Worm (Caenorhabditis elegans) whole organism, early embryonic: ENCODE measurements around the gene daam-1.
A peak's percentile ranks its signal among the peaks of the same experiment; 100 is the strongest.

Experiments
- B0310.2 ChIP-seq: sonication (generic microtip); optimal IDR thresholded peaks from 2 replicates; lab custom pipeline; 2016; ENCODE audit warnings: mild to moderate bottlenecking, missing genetic modification characterization, missing compliant biosample characterization
- F13C5.2 ChIP-seq: sonication (generic microtip); optimal IDR thresholded peaks from 2 replicates; lab custom pipeline; 2017; ENCODE audit warnings: mild to moderate bottlenecking, missing genetic modification characterization, inconsistent platforms, missing compliant biosample characterization
- aly-1 ChIP-seq: sonication (generic microtip); optimal IDR thresholded peaks from 2 replicates; lab custom pipeline; 2016; ENCODE audit warnings: missing genetic modification characterization, missing compliant biosample characterization
- ama-1 ChIP-seq: fragments of 150-350 bp; optimal IDR thresholded peaks from 2 replicates; lab custom pipeline; 2014
- ceh-13 ChIP-seq: fragments of 200-800 bp; sonication (Bioruptor generic); optimal IDR thresholded peaks from 2 replicates; lab custom pipeline; 2018; ENCODE audit warnings: mild to moderate bottlenecking, missing genetic modification characterization, missing compliant biosample characterization
- ceh-36 ChIP-seq: sonication (generic microtip); optimal IDR thresholded peaks from 2 replicates; lab custom pipeline; 2016; ENCODE audit warnings: missing genetic modification characterization, inconsistent platforms, missing compliant biosample characterization
- ets-7 ChIP-seq: sonication (generic microtip); optimal IDR thresholded peaks from 2 replicates; lab custom pipeline; 2016; ENCODE audit warnings: missing genotype, missing genetic modification characterization, missing compliant biosample characterization
- flt-1 ChIP-seq: fragments of 200-800 bp; sonication (Bioruptor generic); IDR thresholded peaks from 2 replicates; pipeline ENCODE4 v1.3.6; 2022; ENCODE audit warnings: missing genetic modification characterization, missing compliant biosample characterization
- hmbx-1 ChIP-seq: sonication (generic microtip); optimal IDR thresholded peaks from 2 replicates; lab custom pipeline; 2016; ENCODE audit warnings: mild to moderate bottlenecking, missing genetic modification characterization, missing compliant biosample characterization
- hmg-4 ChIP-seq: fragments of 200-800 bp; sonication (Bioruptor generic); optimal IDR thresholded peaks from 2 replicates; lab custom pipeline; 2018; ENCODE audit warnings: mild to moderate bottlenecking, missing genetic modification characterization, missing compliant biosample characterization
- hnd-1 ChIP-seq: sonication (generic microtip); optimal IDR thresholded peaks from 2 replicates; lab custom pipeline; 2016; ENCODE audit warnings: missing genetic modification characterization, missing compliant biosample characterization
- pes-1 ChIP-seq: fragments of 200-800 bp; sonication (Bioruptor generic); IDR thresholded peaks from 2 replicates; pipeline ENCODE4 v1.3.6; 2022; ENCODE audit warnings: missing genetic modification reagents, missing genetic modification characterization, missing compliant biosample characterization
- scrt-1 ChIP-seq: fragments of 200-800 bp; sonication (Bioruptor generic); IDR thresholded peaks from 2 replicates; pipeline ENCODE4 v1.3.6; 2022; ENCODE audit warnings: missing genetic modification characterization, missing compliant biosample characterization
- sea-1 ChIP-seq: fragments of 200-800 bp; sonication (Bioruptor generic); conservative IDR thresholded peaks from 2 replicates; pipeline ENCODE4 v1.3.6; 2022; ENCODE audit warnings: missing genetic modification characterization, missing compliant biosample characterization
- tbx-11 ChIP-seq: fragments of 200-800 bp; sonication (Bioruptor generic); IDR thresholded peaks from 2 replicates; pipeline ENCODE4 v1.3.6; 2022; ENCODE audit warnings: missing genetic modification characterization, missing compliant biosample characterization
- tbx-37 ChIP-seq: fragments of 200-800 bp; sonication (Bioruptor generic); conservative IDR thresholded peaks from 2 replicates; pipeline ENCODE4 v1.3.6; 2022; ENCODE audit warnings: missing genetic modification reagents, missing genetic modification characterization, missing compliant biosample characterization
- tra-4 ChIP-seq: sonication (generic microtip); optimal IDR thresholded peaks from 2 replicates; lab custom pipeline; 2017; ENCODE audit warnings: missing genetic modification characterization, missing compliant biosample characterization

Gene daam-1

DNA sequence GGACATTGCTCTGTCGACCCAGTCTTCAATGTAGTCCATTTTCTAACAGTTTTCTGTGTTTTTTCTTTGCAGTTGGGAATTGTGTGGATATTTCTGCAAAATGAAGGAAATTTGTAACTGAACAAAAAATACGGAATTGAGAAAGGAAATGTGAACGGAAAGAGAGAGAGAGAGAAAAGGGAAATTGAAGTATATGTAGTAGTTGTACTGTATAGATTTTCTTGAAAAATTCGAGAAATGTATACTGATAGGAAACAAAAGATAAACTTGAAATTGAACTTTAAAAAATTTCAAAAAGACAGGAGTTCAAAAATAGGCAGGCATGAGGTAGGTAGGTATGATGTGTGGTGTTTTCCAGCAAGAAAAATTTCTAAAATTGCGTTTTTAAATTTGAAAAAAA, at the start of gene daam-1:
Gene daam-1 (minus strand): TSS at position 101 of the 400 bp plus-strand sequence.
- TF ChIP-seq ceh-13 (GFP tag; lab: Kevin White, UChicago) (no peak), tbx-37 (GFP tag; lab: Robert Waterston, UW) (no peak), ets-7 (tag; lab: Kevin White, UChicago) (no peak), hmbx-1 (tag; lab: Kevin White, UChicago) (no peak), B0310.2 (no peak), tbx-11 (no peak), aly-1 (no peak), hnd-1 (no peak), scrt-1 (GFP tag; lab: Robert Waterston, UW) (no peak), ama-1 (lab: Kevin White, UChicago) (no peak), hmg-4 (GFP tag; lab: Kevin White, UChicago) (no peak), pes-1 (GFP tag; lab: Robert Waterston, UW) (no peak)

DNA sequence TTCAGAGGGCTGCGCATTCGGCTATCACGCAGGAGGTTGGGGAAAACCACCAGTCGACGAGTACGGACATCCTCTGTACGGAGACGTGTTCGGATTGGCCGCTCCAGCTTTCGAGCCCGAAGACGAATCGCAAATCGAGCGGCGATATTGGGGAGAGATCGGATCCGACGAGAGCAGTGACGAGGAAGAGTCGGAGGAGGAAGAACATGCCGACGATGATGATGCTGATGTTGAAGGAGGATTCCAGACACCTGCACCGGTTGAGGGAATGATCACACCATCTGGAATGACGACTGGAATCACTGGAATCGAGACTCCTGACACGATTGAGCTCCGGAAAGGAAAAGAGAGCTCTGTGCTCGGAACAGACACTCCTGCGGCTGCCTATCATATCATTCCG, 46.6 kb upstream of the daam-1 start:
- TF ChIP-seq B0310.2 (no peak), flt-1 (GFP tag; lab: Robert Waterston, UW) (no peak), ama-1 (lab: Kevin White, UChicago) (no peak), hnd-1 (no peak), tbx-37 (GFP tag; lab: Robert Waterston, UW) (no peak), aly-1 (no peak)

DNA sequence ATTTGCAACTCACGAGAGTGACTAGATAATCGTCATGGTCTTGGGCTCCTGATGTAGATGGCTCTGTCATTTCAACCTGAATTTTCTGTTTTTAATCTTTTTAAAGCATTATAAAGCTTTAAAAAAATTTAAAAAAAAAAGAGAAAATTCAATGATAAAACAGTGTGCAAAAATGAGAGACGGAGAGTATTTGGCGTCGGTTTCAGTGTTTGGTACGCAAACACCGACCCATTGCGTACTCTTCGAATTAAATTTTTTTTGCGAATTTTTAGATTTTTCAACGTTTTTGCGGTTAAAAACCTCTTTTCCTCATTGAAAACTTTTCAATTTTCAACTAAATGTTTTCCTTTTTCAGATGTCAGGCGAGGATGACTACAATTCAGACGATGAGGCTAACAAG, 44.2 kb upstream of the daam-1 start, which contains the start of the genes W03F9.2 and sftb-2:
Gene W03F9.2 (minus strand): TSS at position 153 of the 400 bp plus-strand sequence.
Gene sftb-2 (plus strand): TSS at position 356 of the 400 bp plus-strand sequence.
- TF ChIP-seq flt-1 (GFP tag; lab: Robert Waterston, UW) (no peak), F13C5.2 (tag; lab: Kevin White, UChicago) (no peak), B0310.2 (no peak), tbx-11 (no peak), ceh-13 (GFP tag; lab: Kevin White, UChicago) (no peak), hmg-4 (GFP tag; lab: Kevin White, UChicago) (no peak), sea-1 (no peak), ceh-36 (tag; lab: Kevin White, UChicago) (no peak), hmbx-1 (tag; lab: Kevin White, UChicago) (no peak), scrt-1 (GFP tag; lab: Robert Waterston, UW) (no peak), tbx-37 (GFP tag; lab: Robert Waterston, UW) (no peak), ama-1 (lab: Kevin White, UChicago) (no peak), ets-7 (tag; lab: Kevin White, UChicago) (no peak), tra-4 (tag; lab: Kevin White, UChicago) (no peak), pes-1 (GFP tag; lab: Robert Waterston, UW) (no peak), aly-1 (no peak), hnd-1 (no peak)

DNA sequence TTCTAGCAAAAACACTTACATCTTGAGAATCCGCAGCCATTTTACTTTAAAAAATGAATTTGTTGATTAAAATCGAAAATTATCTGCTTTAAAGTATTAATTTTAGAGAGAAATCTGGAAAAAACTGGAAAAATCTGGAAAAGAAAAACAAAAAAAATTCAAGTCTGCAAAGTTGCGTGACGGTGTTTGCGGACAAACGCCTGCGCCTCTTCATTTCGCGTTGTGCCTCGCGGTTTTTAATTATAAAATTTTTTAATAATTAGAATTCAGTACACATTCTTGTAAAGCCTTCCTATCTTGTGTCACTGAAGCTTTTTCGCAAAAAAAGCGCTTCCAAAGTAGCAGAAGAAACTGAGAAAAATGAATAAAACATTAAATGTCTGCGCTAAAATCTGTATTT, 43.0 kb upstream of the daam-1 start, which contains the start of gene W03F9.1:
Gene W03F9.1 (minus strand): TSS at position 109 of the 400 bp plus-strand sequence.
- TF ChIP-seq hmg-4 (GFP tag; lab: Kevin White, UChicago) (no peak), tbx-11 (no peak), pes-1 (GFP tag; lab: Robert Waterston, UW) (0 out of 2 replicates have a peak, but pooled peaks have one; percentile 14), F13C5.2 (tag; lab: Kevin White, UChicago) (peak; percentile 29), flt-1 (GFP tag; lab: Robert Waterston, UW) (no peak), hmbx-1 (tag; lab: Kevin White, UChicago) (peak; percentile 28), ets-7 (tag; lab: Kevin White, UChicago) (no peak)

DNA sequence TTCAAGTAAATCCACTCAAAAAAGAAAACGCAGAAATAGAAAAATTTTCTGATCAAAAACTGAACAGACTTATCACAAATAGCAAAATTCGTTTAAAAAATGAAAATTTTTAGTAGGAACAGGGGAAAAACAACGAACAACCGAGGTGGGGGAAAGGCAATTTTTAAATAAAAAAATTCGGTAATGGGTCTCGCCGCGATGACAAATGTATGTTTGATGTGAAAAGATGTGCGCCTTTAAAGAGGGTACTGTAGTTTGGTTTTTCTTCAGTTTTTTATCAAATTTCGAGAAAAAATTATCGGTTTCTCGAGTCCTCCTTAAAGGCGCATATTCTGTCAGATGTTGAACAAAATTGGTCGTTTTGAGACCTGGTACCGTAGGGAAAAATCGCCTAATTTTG, 40.3 kb upstream of the daam-1 start:
- TF ChIP-seq pes-1 (GFP tag; lab: Robert Waterston, UW) (no peak), ceh-13 (GFP tag; lab: Kevin White, UChicago) (no peak), ceh-36 (tag; lab: Kevin White, UChicago) (no peak), ama-1 (lab: Kevin White, UChicago) (no peak), hnd-1 (no peak), tra-4 (tag; lab: Kevin White, UChicago) (no peak)

DNA sequence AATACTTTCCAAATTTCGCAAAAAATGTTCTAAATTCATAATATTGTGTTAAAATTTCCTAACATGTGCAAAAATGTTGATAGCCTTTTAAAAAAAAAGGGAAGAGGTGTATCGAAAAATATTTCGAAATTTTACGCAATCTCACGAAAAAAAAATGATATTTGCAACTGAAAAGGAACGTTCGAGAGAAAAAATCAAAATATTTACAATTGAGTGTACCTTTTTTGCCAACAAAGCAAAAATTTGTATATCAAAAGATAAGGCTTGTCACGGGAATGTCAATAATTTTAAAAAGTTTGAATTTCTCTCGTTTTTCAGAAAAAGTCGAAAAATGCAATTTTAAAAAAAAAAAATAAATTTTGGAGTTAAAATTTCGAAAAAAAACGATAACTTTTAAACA, 39.9 kb upstream of the daam-1 start:
- TF ChIP-seq ama-1 (lab: Kevin White, UChicago) (no peak), pes-1 (GFP tag; lab: Robert Waterston, UW) (no peak), hmg-4 (GFP tag; lab: Kevin White, UChicago) (no peak), flt-1 (GFP tag; lab: Robert Waterston, UW) (no peak), ets-7 (tag; lab: Kevin White, UChicago) (no peak), sea-1 (no peak), F13C5.2 (tag; lab: Kevin White, UChicago) (no peak), tra-4 (tag; lab: Kevin White, UChicago) (no peak), tbx-37 (GFP tag; lab: Robert Waterston, UW) (no peak), ceh-36 (tag; lab: Kevin White, UChicago) (no peak), scrt-1 (GFP tag; lab: Robert Waterston, UW) (no peak)

DNA sequence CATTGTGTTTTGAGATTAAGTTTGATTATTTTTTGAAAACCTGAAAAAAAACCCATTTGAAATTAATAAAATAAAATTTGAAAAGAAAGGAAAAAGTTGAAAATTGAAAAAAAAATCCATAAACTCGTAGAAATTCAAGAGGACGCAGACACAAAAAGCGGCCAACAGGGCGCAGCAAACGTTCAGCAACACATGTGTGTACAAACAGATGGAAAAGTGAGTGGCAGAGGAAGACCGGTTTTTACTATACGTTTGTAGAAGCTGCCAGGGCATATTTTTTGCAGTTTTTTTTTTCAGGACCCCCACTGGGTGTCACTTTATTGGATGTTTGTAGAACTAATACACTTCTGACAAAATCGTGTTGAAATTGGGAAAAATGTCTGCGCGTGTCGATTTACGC, 39.1 kb upstream of the daam-1 start, which contains the start of gene cgp-1:
Gene cgp-1 (minus strand): TSS at position 40 of the 400 bp plus-strand sequence.
- TF ChIP-seq ets-7 (tag; lab: Kevin White, UChicago) (no peak), tbx-37 (GFP tag; lab: Robert Waterston, UW) (no peak), hmbx-1 (tag; lab: Kevin White, UChicago) (no peak), ceh-36 (tag; lab: Kevin White, UChicago) (no peak), hnd-1 (no peak), B0310.2 (no peak), ceh-13 (GFP tag; lab: Kevin White, UChicago) (no peak), pes-1 (GFP tag; lab: Robert Waterston, UW) (no peak), scrt-1 (GFP tag; lab: Robert Waterston, UW) (no peak), ama-1 (lab: Kevin White, UChicago) (no peak), F13C5.2 (tag; lab: Kevin White, UChicago) (no peak), sea-1 (no peak), flt-1 (GFP tag; lab: Robert Waterston, UW) (no peak), hmg-4 (GFP tag; lab: Kevin White, UChicago) (no peak), aly-1 (no peak), tra-4 (tag; lab: Kevin White, UChicago) (no peak), tbx-11 (no peak)
